Worm (Caenorhabditis elegans) whole organism, L4 larva: Measurements from ENCODE around the gene nhr-128.

Experiments
- F44E2.7 ChIP-seq: fragments of 200-800 bp; sonication (Bioruptor generic); IDR thresholded peaks from 2 replicates; pipeline ENCODE4 v2.1.2; 2022; ENCODE audit warnings: missing genetic modification characterization, missing compliant biosample characterization
- F49E8.2 ChIP-seq: sonication (generic microtip); optimal IDR thresholded peaks from 2 replicates; lab custom pipeline; 2016; ENCODE audit warnings: missing compliant biosample characterization, mild to moderate bottlenecking, missing genetic modification characterization, borderline replicate concordance
- Y5F2A.4 ChIP-seq: fragments of 200-800 bp; sonication (Bioruptor generic); optimal IDR thresholded peaks from 2 replicates; lab custom pipeline; 2018; ENCODE audit warnings: mild to moderate bottlenecking, missing genetic modification characterization, missing compliant biosample characterization
- aha-1 ChIP-seq: fragments of 150-350 bp; peaks from one replicate; lab custom pipeline; 2014; ENCODE audit warnings: missing biosample characterization, missing genetic modification characterization
- ama-1 ChIP-seq: fragments of 150-350 bp; optimal IDR thresholded peaks from 2 replicates; lab custom pipeline; 2014; ENCODE audit warnings: inconsistent platforms, mixed read lengths
- ceh-62 ChIP-seq: sonication (generic microtip); optimal IDR thresholded peaks from 2 replicates; lab custom pipeline; 2017; ENCODE audit warnings: missing biosample characterization, missing genetic modification characterization
- ctbp-1 ChIP-seq: fragments of 200-800 bp; sonication (Bioruptor generic); IDR thresholded peaks from 2 replicates; pipeline ENCODE4 v1.3.6; 2022; ENCODE audit warnings: missing genetic modification reagents, missing genetic modification characterization, missing compliant biosample characterization
- daf-16 ChIP-seq, 3 experiments: sonication (generic microtip); optimal IDR thresholded peaks; 2 replicates each; lab custom pipeline; 2016 to 2017; ENCODE audit warnings: missing genetic modification characterization in 3 of 3, missing genetic modification reagents in 3 of 3, mild to moderate bottlenecking in 2 of 3, missing compliant biosample characterization in 2 of 3, missing biosample characterization in 1 of 3, moderate library complexity in 1 of 3
- dmd-6 ChIP-seq: fragments of 200-800 bp; sonication (Bioruptor generic); IDR thresholded peaks from 2 replicates; pipeline ENCODE4 v1.3.6; 2022; ENCODE audit warnings: missing genetic modification reagents, missing genetic modification characterization, missing compliant biosample characterization
- dpl-1 ChIP-seq: fragments of 150-350 bp; optimal IDR thresholded peaks from 2 replicates; lab custom pipeline; 2014; ENCODE audit warnings: missing biosample characterization, missing genetic modification reagents, missing genetic modification characterization
- dve-1 ChIP-seq: sonication (generic microtip); optimal IDR thresholded peaks from 2 replicates; lab custom pipeline; 2017; ENCODE audit warnings: antibody characterized with exemption, mild to moderate bottlenecking, missing genetic modification characterization, missing compliant biosample characterization; ENCODE audit not compliant: insufficient read depth
- egl-43 ChIP-seq: fragments of 200-800 bp; sonication (Bioruptor generic); IDR thresholded peaks from 2 replicates; pipeline ENCODE4 v1.3.6; 2022; ENCODE audit warnings: missing genetic modification reagents, missing genetic modification characterization, missing compliant biosample characterization
- fos-1 ChIP-seq: fragments of 150-350 bp; optimal IDR thresholded peaks from 2 replicates; lab custom pipeline; 2014; ENCODE audit warnings: missing biosample characterization, missing genetic modification characterization
- hif-1 ChIP-seq, 2 experiments: sonication (generic microtip); optimal IDR thresholded peaks; 2 replicates each; lab custom pipeline; 2016 to 2017; ENCODE audit warnings: missing compliant biosample characterization in 2 of 2, missing genetic modification characterization in 2 of 2, missing genetic modification reagents in 2 of 2, missing genotype in 2 of 2, mild to moderate bottlenecking in 1 of 2
- hlh-11 ChIP-seq: fragments of 200-800 bp; sonication (Bioruptor generic); optimal IDR thresholded peaks from 2 replicates; lab custom pipeline; 2018; ENCODE audit warnings: mild to moderate bottlenecking, missing genetic modification characterization, missing compliant biosample characterization
- hlh-30 ChIP-seq: sonication (generic microtip); optimal IDR thresholded peaks from 2 replicates; lab custom pipeline; 2017; ENCODE audit warnings: antibody characterized with exemption, mild to moderate bottlenecking, missing genetic modification characterization, missing compliant biosample characterization; ENCODE audit not compliant: insufficient read depth
- hmg-1.1 ChIP-seq: fragments of 200-800 bp; sonication (Bioruptor generic); IDR thresholded peaks from 2 replicates; pipeline ENCODE4 v1.3.6; 2022; ENCODE audit warnings: missing genetic modification reagents, missing genetic modification characterization, missing compliant biosample characterization
- jun-1 ChIP-seq: fragments of 150-350 bp; optimal IDR thresholded peaks from 2 replicates; lab custom pipeline; 2014; ENCODE audit warnings: missing biosample characterization, missing genetic modification reagents, missing genetic modification characterization
- lin-1 ChIP-seq: fragments of 200-800 bp; sonication (Bioruptor generic); IDR thresholded peaks from 2 replicates; pipeline ENCODE4 v1.3.6; 2022; ENCODE audit warnings: missing genetic modification reagents, missing genetic modification characterization, missing compliant biosample characterization
- lin-29 ChIP-seq: fragments of 200-800 bp; sonication (Bioruptor generic); IDR thresholded peaks from 2 replicates; pipeline ENCODE4 v1.3.6; 2022; ENCODE audit warnings: missing genetic modification reagents, missing genetic modification characterization, missing compliant biosample characterization
- lin-38 ChIP-seq: fragments of 200-800 bp; sonication (Bioruptor generic); IDR thresholded peaks from 2 replicates; pipeline ENCODE4 v1.3.6; 2022; ENCODE audit warnings: missing genetic modification reagents, missing genetic modification characterization, missing compliant biosample characterization
- madf-9 ChIP-seq: fragments of 200-800 bp; sonication (Bioruptor generic); conservative IDR thresholded peaks from 2 replicates; pipeline ENCODE4 v1.3.6; 2022; ENCODE audit warnings: missing genetic modification reagents, missing genetic modification characterization, missing compliant biosample characterization
- mdl-1 ChIP-seq, 2 experiments: fragments of 150-350 bp in 1 of 2; sonication (generic microtip) in 1 of 2; optimal IDR thresholded peaks; 2 replicates each; lab custom pipeline; 2014 to 2017; ENCODE audit warnings: missing biosample characterization in 2 of 2, missing genetic modification characterization in 2 of 2
- mep-1 ChIP-seq: fragments of 150-350 bp; sonication (generic microtip); optimal IDR thresholded peaks from 3 replicates; lab custom pipeline; 2014; ENCODE audit warnings: missing biosample characterization, missing genetic modification characterization
- mes-2 ChIP-seq: sonication (generic microtip); optimal IDR thresholded peaks from 2 replicates; lab custom pipeline; 2016; ENCODE audit warnings: missing genotype, mild to moderate bottlenecking, missing genetic modification characterization, missing compliant biosample characterization; ENCODE audit not compliant: poor library complexity, severe bottlenecking
- mxl-3 ChIP-seq: fragments of 200-800 bp; sonication (Bioruptor generic); optimal IDR thresholded peaks from 2 replicates; lab custom pipeline; 2018; ENCODE audit warnings: mild to moderate bottlenecking, missing genetic modification characterization, missing compliant biosample characterization
- nhr-102 ChIP-seq: sonication (generic microtip); optimal IDR thresholded peaks from 2 replicates; lab custom pipeline; 2016; ENCODE audit warnings: mild to moderate bottlenecking, missing genetic modification characterization, moderate library complexity, missing compliant biosample characterization
- nhr-11 ChIP-seq: fragments of 150-350 bp; optimal IDR thresholded peaks from 2 replicates; lab custom pipeline; 2014; ENCODE audit warnings: missing biosample characterization, missing genetic modification characterization
- nhr-111 ChIP-seq: fragments of 200-800 bp; sonication (Bioruptor generic); optimal IDR thresholded peaks from 2 replicates; lab custom pipeline; 2018; ENCODE audit warnings: mild to moderate bottlenecking, missing genetic modification characterization, missing compliant biosample characterization
- nhr-237 ChIP-seq: sonication (generic microtip); optimal IDR thresholded peaks from 2 replicates; lab custom pipeline; 2017; ENCODE audit warnings: missing biosample characterization, missing genetic modification characterization
- nhr-28 ChIP-seq: fragments of 150-350 bp; optimal IDR thresholded peaks from 2 replicates; lab custom pipeline; 2014; ENCODE audit warnings: missing biosample characterization, missing genetic modification characterization
- nhr-41 ChIP-seq: fragments of 200-800 bp; sonication (Bioruptor generic); IDR thresholded peaks from 2 replicates; pipeline ENCODE4 v1.3.6; 2022; ENCODE audit warnings: missing genetic modification reagents, missing genetic modification characterization, missing compliant biosample characterization
- nhr-42 ChIP-seq: fragments of 200-800 bp; sonication (Bioruptor generic); IDR thresholded peaks from 2 replicates; pipeline ENCODE4 v1.3.6; 2022; ENCODE audit warnings: missing genetic modification characterization, missing compliant biosample characterization
- nhr-48 ChIP-seq: sonication (generic microtip); optimal IDR thresholded peaks from 2 replicates; lab custom pipeline; 2016; ENCODE audit warnings: mild to moderate bottlenecking, missing genetic modification characterization, missing compliant biosample characterization
- nhr-6 ChIP-seq: fragments of 150-350 bp; optimal IDR thresholded peaks from 2 replicates; lab custom pipeline; 2014; ENCODE audit warnings: missing biosample characterization, missing genetic modification characterization
- nhr-77 ChIP-seq: fragments of 150-350 bp; optimal IDR thresholded peaks from 2 replicates; lab custom pipeline; 2014; ENCODE audit warnings: missing biosample characterization, missing genetic modification characterization
- php-3 ChIP-seq: fragments of 200-800 bp; sonication (Bioruptor generic); IDR thresholded peaks from 2 replicates; pipeline ENCODE4 v1.3.6; 2022; ENCODE audit warnings: missing genetic modification reagents, missing genetic modification characterization, missing compliant biosample characterization
- pqm-1 ChIP-seq: sonication (generic microtip); optimal IDR thresholded peaks from 2 replicates; lab custom pipeline; 2017; ENCODE audit warnings: missing biosample characterization, missing genetic modification characterization
- saeg-2 ChIP-seq: fragments of 200-800 bp; sonication (Bioruptor generic); IDR thresholded peaks from 2 replicates; pipeline ENCODE4 v1.3.6; 2022; ENCODE audit warnings: missing genetic modification reagents, missing genetic modification characterization, missing compliant biosample characterization
- sdz-12 ChIP-seq: fragments of 200-800 bp; sonication (Bioruptor generic); optimal IDR thresholded peaks from 2 replicates; lab custom pipeline; 2018; ENCODE audit warnings: mild to moderate bottlenecking, missing genetic modification characterization, missing compliant biosample characterization
- set-16 ChIP-seq: fragments of 200-800 bp; sonication (Bioruptor generic); IDR thresholded peaks from 2 replicates; pipeline ENCODE4 v1.3.6; 2022; ENCODE audit warnings: missing genetic modification reagents, missing genetic modification characterization, missing compliant biosample characterization
- snpc-1.2 ChIP-seq: fragments of 200-800 bp; sonication (Bioruptor generic); IDR thresholded peaks from 2 replicates; pipeline ENCODE4 v1.3.6; 2022; ENCODE audit warnings: missing genetic modification reagents, missing genetic modification characterization, missing compliant biosample characterization
- snpc-4 ChIP-seq: fragments of 150-350 bp; optimal IDR thresholded peaks from 2 replicates; lab custom pipeline; 2014; ENCODE audit warnings: missing biosample characterization, missing genetic modification characterization
- spr-1 ChIP-seq: sonication (generic microtip); optimal IDR thresholded peaks from 2 replicates; lab custom pipeline; 2016; ENCODE audit warnings: mild to moderate bottlenecking, missing genetic modification characterization, missing compliant biosample characterization
- spr-3 ChIP-seq: fragments of 200-800 bp; sonication (Bioruptor generic); optimal IDR thresholded peaks from 2 replicates; lab custom pipeline; 2018; ENCODE audit warnings: mild to moderate bottlenecking, missing genetic modification characterization, missing compliant biosample characterization
- tra-1 ChIP-seq: fragments of 200-800 bp; sonication (Bioruptor generic); IDR thresholded peaks from 2 replicates; pipeline ENCODE4 v1.3.6; 2022; ENCODE audit warnings: missing genetic modification reagents, missing genetic modification characterization, missing compliant biosample characterization
- unc-130 ChIP-seq: sonication (generic microtip); optimal IDR thresholded peaks from 2 replicates; lab custom pipeline; 2016; ENCODE audit warnings: missing genetic modification reagents, missing genetic modification characterization, missing compliant biosample characterization
- unc-62 ChIP-seq, 3 experiments: fragments of 150-350 bp in 1 of 3; sonication (generic microtip); optimal IDR thresholded peaks in 2 of 3; peaks in 1 of 3; 1 replicate in 1 of 3; 2 replicates in 2 of 3; lab custom pipeline; 2014 to 2017; ENCODE audit warnings: missing biosample characterization in 3 of 3, missing genetic modification characterization in 3 of 3, missing genetic modification reagents in 3 of 3, missing genotype in 1 of 3
- zip-11 ChIP-seq: fragments of 200-800 bp; sonication (Bioruptor generic); IDR thresholded peaks from 2 replicates; pipeline ENCODE4 v1.3.6; 2022; ENCODE audit warnings: missing genetic modification characterization, missing compliant biosample characterization
- ztf-7 ChIP-seq: fragments of 150-350 bp; optimal IDR thresholded peaks from 2 replicates; lab custom pipeline; 2014; ENCODE audit warnings: missing biosample characterization, missing genetic modification characterization

The nhr-128 gene

DNA sequence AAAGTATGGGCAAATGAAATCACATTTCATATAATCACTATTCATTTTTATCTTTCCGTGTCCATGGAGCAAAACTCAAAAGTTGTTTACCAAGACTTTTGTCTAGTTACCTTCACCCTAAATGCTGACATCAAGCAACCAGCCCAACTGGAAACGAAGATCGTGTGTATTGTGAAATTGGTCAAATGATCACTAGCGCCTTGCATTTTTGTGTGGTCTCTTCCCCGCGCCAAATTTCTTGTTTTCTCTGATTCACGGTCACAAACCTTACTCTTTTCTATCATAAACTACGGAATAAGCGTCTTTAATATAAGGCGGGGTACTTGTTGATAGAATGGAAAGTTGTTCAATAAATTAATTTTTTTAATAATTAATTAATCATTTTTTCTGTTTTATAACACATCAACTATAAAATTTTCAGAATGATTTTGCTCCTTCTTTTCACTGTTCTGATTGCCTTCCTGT, 28.3 kb downstream of the nhr-128 start, which contains the start of gene cyp-33C7:
TSS of gene cyp-33C7 (plus strand) at position 415 of the 465 bp plus-strand sequence.
- TF ChIP-seq tra-1 (GFP tag; lab: Robert Waterston, UW), result 0 out of 2 replicates have a peak, but pooled peaks have one; percentile 39
- no peak for TF ChIP-seq F44E2.7
- no peak for TF ChIP-seq saeg-2 (GFP tag; lab: Robert Waterston, UW)
- TF ChIP-seq daf-16 (GFP tag; optimal IDR thresholded peaks at IDR 0.05; lab: Kevin White, UChicago), result peak in 1 of 2 experiments; percentile 43
- peak; percentile 98 for TF ChIP-seq daf-16 (tag; optimal IDR thresholded peaks at IDR 0.05; lab: Kevin White, UChicago)
- peak; percentile 89 for TF ChIP-seq nhr-77 (tag; lab: Kevin White, UChicago)
- peak; percentile 27 for TF ChIP-seq nhr-6 (tag; lab: Kevin White, UChicago)
- no peak for TF ChIP-seq hmg-1.1
- TF ChIP-seq zip-11, result no peak
- no peak for TF ChIP-seq ctbp-1
- no peak for TF ChIP-seq nhr-42 (GFP tag; lab: Robert Waterston, UW)
- no peak for TF ChIP-seq lin-29 (GFP tag; lab: Robert Waterston, UW)
- no peak for TF ChIP-seq snpc-1.2 (GFP tag; lab: Robert Waterston, UW)
- no peak for TF ChIP-seq mxl-3
- TF ChIP-seq nhr-237, result no peak
- no peak for TF ChIP-seq fos-1 (tag; lab: Kevin White, UChicago)
- TF ChIP-seq mdl-1 (tag; optimal IDR thresholded peaks at IDR 0.05; lab: Kevin White, UChicago), result peak in 1 of 2 experiments; percentile 68
- TF ChIP-seq nhr-41, result no peak
- TF ChIP-seq jun-1, result no peak
- no peak for TF ChIP-seq set-16 (GFP tag; lab: Robert Waterston, UW)
- TF ChIP-seq nhr-102 (tag; lab: Kevin White, UChicago), result peak; percentile 82
- TF ChIP-seq Y5F2A.4 (GFP tag; lab: Kevin White, UChicago), result no peak
- peak; percentile 9 for TF ChIP-seq ztf-7 (tag; lab: Kevin White, UChicago)
- TF ChIP-seq spr-1 (tag; lab: Kevin White, UChicago), result no peak
- no peak for TF ChIP-seq php-3 (GFP tag; lab: Robert Waterston, UW)
- peak; percentile 90 for TF ChIP-seq hlh-30 (tag; lab: Kevin White, UChicago)
- TF ChIP-seq snpc-4, result no peak
- TF ChIP-seq dmd-6 (GFP tag; lab: Robert Waterston, UW), result peak; percentile 85
- no peak for TF ChIP-seq ama-1 (lab: Kevin White, UChicago)
- no peak for TF ChIP-seq nhr-111 (GFP tag; lab: Kevin White, UChicago)
- TF ChIP-seq hif-1 (tag; optimal IDR thresholded peaks at IDR 0.05; lab: Kevin White, UChicago), result peak in 1 of 2 experiments; percentile 1
- no peak for TF ChIP-seq egl-43
- TF ChIP-seq unc-62 (GFP tag; optimal IDR thresholded peaks at IDR 0.05 in 1 of 2; lab: Kevin White, UChicago), result peak in 1 of 2 experiments; percentile 48
- TF ChIP-seq unc-62 (tag; optimal IDR thresholded peaks at IDR 0.05; lab: Kevin White, UChicago), result no peak
- no peak for TF ChIP-seq madf-9 (GFP tag; lab: Robert Waterston, UW)
- no peak for TF ChIP-seq unc-130
- TF ChIP-seq mes-2 (tag; lab: Kevin White, UChicago), result peak; percentile 44
- no peak for TF ChIP-seq nhr-11 (tag; lab: Kevin White, UChicago)
- TF ChIP-seq dpl-1 (GFP tag; lab: Kevin White, UChicago), result peak; percentile 15
- no peak for TF ChIP-seq ceh-62 (tag; lab: Kevin White, UChicago)
- peak; percentile 29 for TF ChIP-seq nhr-48
- TF ChIP-seq lin-1, result 0 out of 2 replicates have a peak, but pooled peaks have one; percentile 36
- TF ChIP-seq spr-3 (GFP tag; lab: Kevin White, UChicago), result no peak
- no peak for TF ChIP-seq F49E8.2 (tag; lab: Kevin White, UChicago)
- peak; percentile 98 for TF ChIP-seq nhr-28
- TF ChIP-seq dve-1, result peak; percentile 87
- TF ChIP-seq pqm-1 (tag; lab: Kevin White, UChicago), result peak; percentile 65
- TF ChIP-seq mep-1 (tag; lab: Kevin White, UChicago), result peak; percentile 64
- no peak for TF ChIP-seq lin-38
- peak; percentile 45 for TF ChIP-seq aha-1 (tag; lab: Kevin White, UChicago)
- peak; percentile 85 for TF ChIP-seq hlh-11 (tag; lab: Kevin White, UChicago)
- no peak for TF ChIP-seq sdz-12 (GFP tag; lab: Kevin White, UChicago)
